Fruit fly (Drosophila melanogaster) whole organism, adult: ENCODE results near the gene Kmn2.

Experiments used
- CG1620 ChIP-seq: fragments of 200-800 bp; sonication (Bioruptor generic); optimal IDR thresholded peaks from 2 replicates; lab custom pipeline; 2016; ENCODE audit warnings: missing biosample characterization, missing genetic modification characterization
- CG33017 ChIP-seq: fragments of 200-800 bp; sonication (Bioruptor generic); optimal IDR thresholded peaks from 2 replicates; lab custom pipeline; 2018; ENCODE audit warnings: missing biosample characterization, mild to moderate bottlenecking, missing genetic modification characterization, moderate library complexity
- bab1 ChIP-seq: fragments of 200-800 bp; sonication (Bioruptor generic); optimal IDR thresholded peaks from 3 replicates; lab custom pipeline; 2019; ENCODE audit warnings: missing biosample characterization, mild to moderate bottlenecking, missing genetic modification characterization, moderate library complexity

DNA sequence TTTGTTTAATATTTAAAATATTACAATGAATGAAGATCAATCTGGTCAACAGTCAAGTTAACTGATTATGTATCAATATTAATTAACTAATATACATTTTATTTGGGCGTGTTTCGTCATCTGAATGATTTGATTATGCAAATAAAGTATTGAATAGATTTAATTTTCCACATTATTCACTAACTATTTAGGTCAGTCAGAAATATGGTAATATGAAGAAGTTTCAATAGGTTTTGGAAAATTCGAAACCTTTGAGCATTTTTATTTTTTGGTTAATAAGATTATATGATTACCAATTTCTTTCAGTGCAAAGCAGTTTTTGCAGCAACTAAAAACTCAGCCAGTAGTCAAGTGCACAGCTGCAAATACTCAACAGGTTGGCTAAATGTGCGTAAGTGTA lies 9.0 kb downstream of the Kmn2 start:
- TF ChIP-seq CG33017 (tag; lab: Kevin White, UChicago) (no peak), CG1620 (no peak), bab1 (GFP tag; lab: Kevin White, UChicago) (no peak)
